Fruit fly (Drosophila melanogaster) whole organism, prepupa: ENCODE results near the gene sing.

Experiments used
- Blimp-1 ChIP-seq: fragments of 200-800 bp; sonication (Bioruptor generic); optimal IDR thresholded peaks from 3 replicates; lab custom pipeline; 2017; ENCODE audit warnings: missing biosample characterization, missing genetic modification characterization, mild to moderate bottlenecking, moderate library complexity, missing genetic modification reagents
- CG10631 ChIP-seq: fragments of 200-800 bp; sonication (Bioruptor generic); optimal IDR thresholded peaks from 2 replicates; lab custom pipeline; 2016; ENCODE audit warnings: missing biosample characterization, missing genetic modification characterization
- CG10669 ChIP-seq: fragments of 200-800 bp; sonication (Bioruptor generic); optimal IDR thresholded peaks from 3 replicates; lab custom pipeline; 2018; ENCODE audit warnings: missing biosample characterization, mild to moderate bottlenecking, missing genetic modification characterization, moderate library complexity
- CG11294 ChIP-seq: fragments of 200-800 bp; sonication (Bioruptor generic); IDR thresholded peaks from 2 replicates; pipeline ENCODE4 v1.3.6; 2022; ENCODE audit warnings: missing biosample characterization, missing genetic modification characterization
- CG11762 ChIP-seq: fragments of 200-800 bp; sonication (Bioruptor generic); optimal IDR thresholded peaks from 3 replicates; lab custom pipeline; 2016; ENCODE audit warnings: missing biosample characterization, missing genetic modification characterization; ENCODE audit not compliant: insufficient read depth
- CG11902 ChIP-seq: fragments of 200-800 bp; sonication (Bioruptor generic); optimal IDR thresholded peaks from 3 replicates; lab custom pipeline; 2016; ENCODE audit warnings: missing biosample characterization, missing genetic modification characterization
- CG15336 ChIP-seq: fragments of 200-800 bp; sonication (Bioruptor generic); IDR thresholded peaks from 2 replicates; pipeline ENCODE4 v1.3.6; 2022; ENCODE audit warnings: missing biosample characterization, missing genetic modification characterization
- CG16779 ChIP-seq: fragments of 200-800 bp; sonication (Bioruptor generic); optimal IDR thresholded peaks from 3 replicates; lab custom pipeline; 2017; ENCODE audit warnings: missing biosample characterization, mild to moderate bottlenecking, missing genetic modification characterization
- CG31627 ChIP-seq: fragments of 200-800 bp; sonication (Bioruptor generic); optimal IDR thresholded peaks from 3 replicates; lab custom pipeline; 2016; ENCODE audit warnings: missing biosample characterization, missing genetic modification characterization
- CG32006 ChIP-seq: fragments of 200-800 bp; sonication (Bioruptor generic); optimal IDR thresholded peaks from 3 replicates; lab custom pipeline; 2017; ENCODE audit warnings: missing biosample characterization, mild to moderate bottlenecking, missing genetic modification characterization
- CG34406 ChIP-seq: fragments of 200-800 bp; sonication (Bioruptor generic); optimal IDR thresholded peaks from 3 replicates; lab custom pipeline; 2016; ENCODE audit warnings: missing biosample characterization, missing genetic modification characterization
- CG4318 ChIP-seq: fragments of 200-800 bp; sonication (Bioruptor generic); optimal IDR thresholded peaks from 3 replicates; lab custom pipeline; 2017; ENCODE audit warnings: missing biosample characterization, mild to moderate bottlenecking, missing genetic modification characterization
- CG6163 ChIP-seq: fragments of 200-800 bp; sonication (Bioruptor generic); IDR thresholded peaks from 3 replicates; pipeline ENCODE4 v1.3.6; 2022; ENCODE audit warnings: missing biosample characterization, missing genetic modification characterization
- CG6792 ChIP-seq: fragments of 200-800 bp; sonication (Bioruptor generic); optimal IDR thresholded peaks from 3 replicates; lab custom pipeline; 2016; ENCODE audit warnings: missing biosample characterization, missing genetic modification characterization
- CG6808 ChIP-seq: fragments of 200-800 bp; sonication (Bioruptor generic); optimal IDR thresholded peaks from 3 replicates; lab custom pipeline; 2017; ENCODE audit warnings: missing biosample characterization, missing genetic modification characterization, mild to moderate bottlenecking, moderate library complexity, missing genetic modification reagents
- CG6854 ChIP-seq: fragments of 200-800 bp; sonication (Bioruptor generic); optimal IDR thresholded peaks from 2 replicates; lab custom pipeline; 2017; ENCODE audit warnings: missing biosample characterization, mild to moderate bottlenecking, missing genetic modification characterization
- CG8119 ChIP-seq: fragments of 200-800 bp; sonication (Bioruptor generic); IDR thresholded peaks from 3 replicates; pipeline ENCODE4 v1.3.6; 2022; ENCODE audit warnings: missing biosample characterization, missing genetic modification characterization
- CG8319 ChIP-seq: fragments of 200-800 bp; sonication (Bioruptor generic); optimal IDR thresholded peaks from 3 replicates; lab custom pipeline; 2016; ENCODE audit warnings: missing biosample characterization, missing genetic modification characterization
- CG8632 ChIP-seq: fragments of 200-800 bp; sonication (Bioruptor generic); optimal IDR thresholded peaks from 3 replicates; lab custom pipeline; 2016; ENCODE audit warnings: missing biosample characterization, missing genetic modification characterization
- Eip75B ChIP-seq: fragments of 200-800 bp; sonication (Bioruptor generic); optimal IDR thresholded peaks from 3 replicates; lab custom pipeline; 2016; ENCODE audit warnings: missing biosample characterization, missing genetic modification characterization
- Eip78C ChIP-seq: fragments of 200-800 bp; sonication (Bioruptor generic); peaks from one replicate; lab custom pipeline; 2016; ENCODE audit warnings: missing biosample characterization, missing genetic modification characterization
- Eip93F ChIP-seq: fragments of 200-800 bp; sonication (Bioruptor generic); optimal IDR thresholded peaks from 2 replicates; lab custom pipeline; 2016; ENCODE audit warnings: missing biosample characterization, mild to moderate bottlenecking, missing genetic modification characterization
- Ets21C ChIP-seq: fragments of 200-800 bp; sonication (Bioruptor generic); optimal IDR thresholded peaks from 3 replicates; lab custom pipeline; 2016; ENCODE audit warnings: missing biosample characterization, missing genetic modification characterization
- Ets96B ChIP-seq: fragments of 200-800 bp; optimal IDR thresholded peaks from 2 replicates; lab custom pipeline; 2019; ENCODE audit warnings: missing biosample characterization, mild to moderate bottlenecking, missing genetic modification characterization, moderate library complexity
- Hr38 ChIP-seq: sonication (Bioruptor generic); optimal IDR thresholded peaks from 2 replicates; lab custom pipeline; 2016; ENCODE audit warnings: missing biosample characterization, missing genetic modification characterization
- Hr39 ChIP-seq: fragments of 200-800 bp; sonication (Bioruptor generic); optimal IDR thresholded peaks from 2 replicates; lab custom pipeline; 2016; ENCODE audit warnings: missing biosample characterization, missing genetic modification characterization
- Met ChIP-seq: fragments of 200-800 bp; sonication (Bioruptor generic); optimal IDR thresholded peaks from 3 replicates; lab custom pipeline; 2016; ENCODE audit warnings: missing biosample characterization, missing genetic modification characterization
- OdsH ChIP-seq: fragments of 200-800 bp; sonication (Bioruptor generic); optimal IDR thresholded peaks from 3 replicates; lab custom pipeline; 2016; ENCODE audit warnings: missing biosample characterization, missing genetic modification characterization
- Smox ChIP-seq: fragments of 200-800 bp; sonication (Bioruptor generic); optimal IDR thresholded peaks from 3 replicates; lab custom pipeline; 2016; ENCODE audit warnings: missing biosample characterization, missing genetic modification characterization
- achi ChIP-seq: fragments of 200-800 bp; sonication (Bioruptor generic); optimal IDR thresholded peaks from 3 replicates; lab custom pipeline; 2016; ENCODE audit warnings: missing biosample characterization, missing genetic modification characterization
- acj6 ChIP-seq: fragments of 200-800 bp; sonication (Bioruptor generic); optimal IDR thresholded peaks from 3 replicates; lab custom pipeline; 2016; ENCODE audit warnings: missing biosample characterization, missing genetic modification characterization
- dac ChIP-seq: fragments of 200-800 bp; sonication (Bioruptor generic); optimal IDR thresholded peaks from 2 replicates; lab custom pipeline; 2017; ENCODE audit warnings: missing biosample characterization, mild to moderate bottlenecking, missing genetic modification characterization
- dsx ChIP-seq: fragments of 200-800 bp; optimal IDR thresholded peaks from 3 replicates; lab custom pipeline; 2019; ENCODE audit warnings: missing biosample characterization, mild to moderate bottlenecking, missing genetic modification characterization, moderate library complexity; ENCODE audit not compliant: poor library complexity, severe bottlenecking
- eg ChIP-seq: fragments of 200-800 bp; sonication (Bioruptor generic); IDR thresholded peaks from 3 replicates; pipeline ENCODE4 v1.3.6; 2022; ENCODE audit warnings: missing biosample characterization, missing genetic modification characterization
- esn ChIP-seq: fragments of 200-800 bp; sonication (Bioruptor generic); optimal IDR thresholded peaks from 2 replicates; lab custom pipeline; 2016; ENCODE audit warnings: missing biosample characterization, mild to moderate bottlenecking, missing genetic modification characterization, moderate library complexity
- fd59A ChIP-seq: fragments of 200-800 bp; sonication (Bioruptor generic); optimal IDR thresholded peaks from 2 replicates; lab custom pipeline; 2017; ENCODE audit warnings: missing biosample characterization, mild to moderate bottlenecking, missing genetic modification characterization, missing genetic modification reagents
- fkh ChIP-seq: fragments of 200-800 bp; sonication (Bioruptor generic); optimal IDR thresholded peaks from 3 replicates; lab custom pipeline; 2017; ENCODE audit warnings: missing biosample characterization, mild to moderate bottlenecking, missing genetic modification characterization, moderate library complexity
- lz ChIP-seq: fragments of 200-800 bp; sonication (Bioruptor generic); optimal IDR thresholded peaks from 3 replicates; lab custom pipeline; 2016; ENCODE audit warnings: missing biosample characterization, missing genetic modification characterization
- pdm3 ChIP-seq: fragments of 200-800 bp; sonication (Bioruptor generic); optimal IDR thresholded peaks from 3 replicates; lab custom pipeline; 2016; ENCODE audit warnings: missing biosample characterization, missing genetic modification characterization
- spab ChIP-seq: fragments of 200-800 bp; sonication (Bioruptor generic); optimal IDR thresholded peaks from 2 replicates; lab custom pipeline; 2017; ENCODE audit warnings: missing biosample characterization, mild to moderate bottlenecking, missing genetic modification characterization, missing genetic modification reagents
- ss ChIP-seq, 2 experiments: fragments of 200-800 bp; sonication (Bioruptor generic); optimal IDR thresholded peaks; 2 replicates in 1 of 2; 3 replicates in 1 of 2; lab custom pipeline; 2017 to 2018; ENCODE audit warnings: mild to moderate bottlenecking in 2 of 2, missing biosample characterization in 2 of 2, missing genetic modification characterization in 2 of 2, moderate library complexity in 1 of 2
- svp ChIP-seq: fragments of 200-800 bp; sonication (Bioruptor generic); peaks from one replicate; lab custom pipeline; 2016; ENCODE audit warnings: missing biosample characterization, missing genetic modification characterization
- topi ChIP-seq: fragments of 200-800 bp; sonication (Bioruptor generic); optimal IDR thresholded peaks from 3 replicates; lab custom pipeline; 2016; ENCODE audit warnings: missing biosample characterization, missing genetic modification characterization
- vri ChIP-seq: fragments of 200-800 bp; sonication (Bioruptor generic); optimal IDR thresholded peaks from 3 replicates; lab custom pipeline; 2016; ENCODE audit warnings: missing biosample characterization, mild to moderate bottlenecking, missing genetic modification characterization

sing gene

dm6 chrX:16672904-16673303 is 6.2 kb upstream of the sing start:
- no peak for TF ChIP-seq CG4318 (GFP tag; lab: Kevin White, UChicago)
- no peak for TF ChIP-seq OdsH
- no peak for TF ChIP-seq Hr39 (GFP tag; lab: Kevin White, UChicago)
- no peak for TF ChIP-seq acj6 (GFP tag; lab: Kevin White, UChicago)
- no peak for TF ChIP-seq fkh (GFP tag; lab: Kevin White, UChicago)
- TF ChIP-seq Blimp-1 (GFP tag; lab: Kevin White, UChicago), result no peak
- no peak for TF ChIP-seq lz
- TF ChIP-seq CG34406 (GFP tag; lab: Kevin White, UChicago), result no peak
- no peak for TF ChIP-seq Hr38 (GFP tag; lab: Kevin White, UChicago)
- no peak for TF ChIP-seq Ets96B
- no peak for TF ChIP-seq CG8319 (GFP tag; lab: Kevin White, UChicago)
- TF ChIP-seq Met (GFP tag; lab: Kevin White, UChicago), result no peak
- no peak for TF ChIP-seq CG6808 (GFP tag; lab: Kevin White, UChicago)
- no peak for TF ChIP-seq CG16779 (tag; lab: Kevin White, UChicago)
- TF ChIP-seq achi (GFP tag; lab: Kevin White, UChicago), result no peak
- TF ChIP-seq Eip93F (GFP tag; lab: Kevin White, UChicago), result no peak

dm6 chrX:16674538-16674937 is 4.6 kb upstream of the sing start:
- no peak for TF ChIP-seq Blimp-1 (GFP tag; lab: Kevin White, UChicago)
- TF ChIP-seq CG32006, result no peak
- TF ChIP-seq CG8632 (GFP tag; lab: Kevin White, UChicago), result no peak
- TF ChIP-seq CG11762 (GFP tag; lab: Kevin White, UChicago), result no peak
- no peak for TF ChIP-seq Met (GFP tag; lab: Kevin White, UChicago)
- no peak for TF ChIP-seq CG6792 (GFP tag; lab: Kevin White, UChicago)
- no peak for TF ChIP-seq Ets96B
- no peak for TF ChIP-seq ss (GFP tag; optimal IDR thresholded peaks at IDR 0.05; lab: Kevin White, UChicago)
- TF ChIP-seq Eip78C (GFP tag; lab: Kevin White, UChicago), result no peak
- TF ChIP-seq fd59A (GFP tag; lab: Kevin White, UChicago), result no peak
- no peak for TF ChIP-seq spab (GFP tag; lab: Kevin White, UChicago)
- no peak for TF ChIP-seq topi (GFP tag; lab: Kevin White, UChicago)
- no peak for TF ChIP-seq CG31627 (GFP tag; lab: Kevin White, UChicago)
- no peak for TF ChIP-seq Smox
- no peak for TF ChIP-seq lz
- TF ChIP-seq CG10669 (GFP tag; lab: Kevin White, UChicago), result no peak
- no peak for TF ChIP-seq vri (GFP tag; lab: Kevin White, UChicago)
- TF ChIP-seq esn, result no peak
- TF ChIP-seq dsx (GFP tag; lab: Kevin White, UChicago), result no peak
- no peak for TF ChIP-seq svp (GFP tag; lab: Kevin White, UChicago)

- peak; percentile 52 for TF ChIP-seq Eip78C (GFP tag; lab: Kevin White, UChicago)
- TF ChIP-seq CG11294 (GFP tag; lab: Robert Waterston, UW), result no peak
Measured at dm6 chrX:16676653-16677052, 2.4 kb upstream of the sing start, which contains the start of gene CG13012. Gene CG13012 (minus strand): TSS chrX:16676753.

- TF ChIP-seq eg (peak; percentile 41; the same call in 1 of the 3 replicates), dsx (GFP tag; lab: Kevin White, UChicago) (peak; percentile 4), CG31627 (GFP tag; lab: Kevin White, UChicago) (no peak), dac (GFP tag; lab: Kevin White, UChicago) (no peak), esn (peak; percentile 37), CG10631 (GFP tag; lab: Kevin White, UChicago) (peak; percentile 17), pdm3 (GFP tag; lab: Kevin White, UChicago) (no peak), CG6163 (GFP tag; lab: Robert Waterston, UW) (0 out of 3 replicates have a peak, but pooled peaks have one; percentile 28), Ets21C (GFP tag; lab: Kevin White, UChicago) (no peak), CG11902 (GFP tag; lab: Kevin White, UChicago) (no peak), Eip78C (GFP tag; lab: Kevin White, UChicago) (peak; percentile 62), ss (GFP tag; optimal IDR thresholded peaks at IDR 0.05; lab: Kevin White, UChicago) (no peak), acj6 (GFP tag; lab: Kevin White, UChicago) (peak; percentile 20), CG15336 (GFP tag; lab: Robert Waterston, UW) (peak; percentile 49), CG6854 (GFP tag; lab: Kevin White, UChicago) (no peak), CG6792 (GFP tag; lab: Kevin White, UChicago) (peak; percentile 4), svp (GFP tag; lab: Kevin White, UChicago) (peak; percentile 66), lz (no peak), CG34406 (GFP tag; lab: Kevin White, UChicago) (peak; percentile 45), Met (GFP tag; lab: Kevin White, UChicago) (peak; percentile 13), CG8119 (GFP tag; lab: Robert Waterston, UW) (peak; percentile 50; the same call in 2 of the 3 replicates), CG32006 (peak; percentile 53), Eip75B (GFP tag; lab: Kevin White, UChicago) (no peak), CG8632 (GFP tag; lab: Kevin White, UChicago) (peak; percentile 30), OdsH (peak; percentile 19), vri (GFP tag; lab: Kevin White, UChicago) (no peak)
Measured at dm6 chrX:16677163-16677562, 1.9 kb upstream of the sing start.
